Fruit fly (Drosophila melanogaster) whole organism, prepupa: ENCODE results near the gene Mtr4.

Source experiments
- Blimp-1 ChIP-seq: fragments of 200-800 bp; sonication (Bioruptor generic); optimal IDR thresholded peaks from 3 replicates; lab custom pipeline; 2017; ENCODE audit warnings: missing biosample characterization, missing genetic modification characterization, mild to moderate bottlenecking, moderate library complexity, missing genetic modification reagents
- CG10631 ChIP-seq: fragments of 200-800 bp; sonication (Bioruptor generic); optimal IDR thresholded peaks from 2 replicates; lab custom pipeline; 2016; ENCODE audit warnings: missing biosample characterization, missing genetic modification characterization
- CG10669 ChIP-seq: fragments of 200-800 bp; sonication (Bioruptor generic); optimal IDR thresholded peaks from 3 replicates; lab custom pipeline; 2018; ENCODE audit warnings: missing biosample characterization, mild to moderate bottlenecking, missing genetic modification characterization, moderate library complexity
- CG11294 ChIP-seq: fragments of 200-800 bp; sonication (Bioruptor generic); IDR thresholded peaks from 2 replicates; pipeline ENCODE4 v1.3.6; 2022; ENCODE audit warnings: missing biosample characterization, missing genetic modification characterization
- CG11762 ChIP-seq: fragments of 200-800 bp; sonication (Bioruptor generic); optimal IDR thresholded peaks from 3 replicates; lab custom pipeline; 2016; ENCODE audit warnings: missing biosample characterization, missing genetic modification characterization; ENCODE audit not compliant: insufficient read depth
- CG11902 ChIP-seq: fragments of 200-800 bp; sonication (Bioruptor generic); optimal IDR thresholded peaks from 3 replicates; lab custom pipeline; 2016; ENCODE audit warnings: missing biosample characterization, missing genetic modification characterization
- CG15336 ChIP-seq: fragments of 200-800 bp; sonication (Bioruptor generic); IDR thresholded peaks from 2 replicates; pipeline ENCODE4 v1.3.6; 2022; ENCODE audit warnings: missing biosample characterization, missing genetic modification characterization
- CG16779 ChIP-seq: fragments of 200-800 bp; sonication (Bioruptor generic); optimal IDR thresholded peaks from 3 replicates; lab custom pipeline; 2017; ENCODE audit warnings: missing biosample characterization, mild to moderate bottlenecking, missing genetic modification characterization
- CG3032 ChIP-seq: fragments of 200-800 bp; optimal IDR thresholded peaks from 2 replicates; lab custom pipeline; 2019; ENCODE audit warnings: missing biosample characterization, mild to moderate bottlenecking, missing genetic modification characterization, moderate library complexity
- CG31627 ChIP-seq: fragments of 200-800 bp; sonication (Bioruptor generic); optimal IDR thresholded peaks from 3 replicates; lab custom pipeline; 2016; ENCODE audit warnings: missing biosample characterization, missing genetic modification characterization
- CG32006 ChIP-seq: fragments of 200-800 bp; sonication (Bioruptor generic); optimal IDR thresholded peaks from 3 replicates; lab custom pipeline; 2017; ENCODE audit warnings: missing biosample characterization, mild to moderate bottlenecking, missing genetic modification characterization
- CG34406 ChIP-seq: fragments of 200-800 bp; sonication (Bioruptor generic); optimal IDR thresholded peaks from 3 replicates; lab custom pipeline; 2016; ENCODE audit warnings: missing biosample characterization, missing genetic modification characterization
- CG3919 ChIP-seq: fragments of 200-800 bp; sonication (Bioruptor generic); optimal IDR thresholded peaks from 3 replicates; lab custom pipeline; 2016; ENCODE audit warnings: missing biosample characterization, missing genetic modification characterization
- CG4318 ChIP-seq: fragments of 200-800 bp; sonication (Bioruptor generic); optimal IDR thresholded peaks from 3 replicates; lab custom pipeline; 2017; ENCODE audit warnings: missing biosample characterization, mild to moderate bottlenecking, missing genetic modification characterization
- CG6163 ChIP-seq: fragments of 200-800 bp; sonication (Bioruptor generic); IDR thresholded peaks from 3 replicates; pipeline ENCODE4 v1.3.6; 2022; ENCODE audit warnings: missing biosample characterization, missing genetic modification characterization
- CG6276 ChIP-seq: fragments of 200-800 bp; sonication (Bioruptor generic); optimal IDR thresholded peaks from 2 replicates; lab custom pipeline; 2017; ENCODE audit warnings: missing biosample characterization, mild to moderate bottlenecking, missing genetic modification characterization
- CG6792 ChIP-seq: fragments of 200-800 bp; sonication (Bioruptor generic); optimal IDR thresholded peaks from 3 replicates; lab custom pipeline; 2016; ENCODE audit warnings: missing biosample characterization, missing genetic modification characterization
- CG6808 ChIP-seq: fragments of 200-800 bp; sonication (Bioruptor generic); optimal IDR thresholded peaks from 3 replicates; lab custom pipeline; 2017; ENCODE audit warnings: missing biosample characterization, missing genetic modification characterization, mild to moderate bottlenecking, moderate library complexity, missing genetic modification reagents
- CG6854 ChIP-seq: fragments of 200-800 bp; sonication (Bioruptor generic); optimal IDR thresholded peaks from 2 replicates; lab custom pipeline; 2017; ENCODE audit warnings: missing biosample characterization, mild to moderate bottlenecking, missing genetic modification characterization
- CG7368 ChIP-seq: fragments of 200-800 bp; sonication (Bioruptor generic); optimal IDR thresholded peaks from 3 replicates; lab custom pipeline; 2016; ENCODE audit warnings: missing biosample characterization, missing genetic modification characterization
- CG8119 ChIP-seq: fragments of 200-800 bp; sonication (Bioruptor generic); IDR thresholded peaks from 3 replicates; pipeline ENCODE4 v1.3.6; 2022; ENCODE audit warnings: missing biosample characterization, missing genetic modification characterization
- CG8319 ChIP-seq: fragments of 200-800 bp; sonication (Bioruptor generic); optimal IDR thresholded peaks from 3 replicates; lab custom pipeline; 2016; ENCODE audit warnings: missing biosample characterization, missing genetic modification characterization
- CG8632 ChIP-seq: fragments of 200-800 bp; sonication (Bioruptor generic); optimal IDR thresholded peaks from 3 replicates; lab custom pipeline; 2016; ENCODE audit warnings: missing biosample characterization, missing genetic modification characterization
- CG9139 ChIP-seq: fragments of 200-800 bp; sonication (Bioruptor generic); optimal IDR thresholded peaks from 3 replicates; lab custom pipeline; 2017; ENCODE audit warnings: missing biosample characterization, mild to moderate bottlenecking, missing genetic modification characterization
- Eip75B ChIP-seq: fragments of 200-800 bp; sonication (Bioruptor generic); optimal IDR thresholded peaks from 3 replicates; lab custom pipeline; 2016; ENCODE audit warnings: missing biosample characterization, missing genetic modification characterization
- Eip93F ChIP-seq: fragments of 200-800 bp; sonication (Bioruptor generic); optimal IDR thresholded peaks from 2 replicates; lab custom pipeline; 2016; ENCODE audit warnings: missing biosample characterization, mild to moderate bottlenecking, missing genetic modification characterization
- Ets96B ChIP-seq: fragments of 200-800 bp; optimal IDR thresholded peaks from 2 replicates; lab custom pipeline; 2019; ENCODE audit warnings: missing biosample characterization, mild to moderate bottlenecking, missing genetic modification characterization, moderate library complexity
- Gug ChIP-seq: fragments of 200-800 bp; sonication (Bioruptor generic); IDR thresholded peaks from 2 replicates; pipeline ENCODE4 v1.3.6; 2022; ENCODE audit warnings: missing biosample characterization, missing genetic modification characterization
- Hr38 ChIP-seq: sonication (Bioruptor generic); optimal IDR thresholded peaks from 2 replicates; lab custom pipeline; 2016; ENCODE audit warnings: missing biosample characterization, missing genetic modification characterization
- Hr39 ChIP-seq: fragments of 200-800 bp; sonication (Bioruptor generic); optimal IDR thresholded peaks from 2 replicates; lab custom pipeline; 2016; ENCODE audit warnings: missing biosample characterization, missing genetic modification characterization
- Hr4 ChIP-seq: fragments of 200-800 bp; sonication (Bioruptor generic); optimal IDR thresholded peaks from 3 replicates; lab custom pipeline; 2016; ENCODE audit warnings: missing biosample characterization, missing genetic modification characterization
- Lpt ChIP-seq: fragments of 200-800 bp; sonication (Bioruptor generic); optimal IDR thresholded peaks from 3 replicates; lab custom pipeline; 2016; ENCODE audit warnings: missing biosample characterization, missing genetic modification characterization
- OdsH ChIP-seq: fragments of 200-800 bp; sonication (Bioruptor generic); optimal IDR thresholded peaks from 3 replicates; lab custom pipeline; 2016; ENCODE audit warnings: missing biosample characterization, missing genetic modification characterization
- Smox ChIP-seq: fragments of 200-800 bp; sonication (Bioruptor generic); optimal IDR thresholded peaks from 3 replicates; lab custom pipeline; 2016; ENCODE audit warnings: missing biosample characterization, missing genetic modification characterization
- Sox102F ChIP-seq: fragments of 200-800 bp; sonication (Bioruptor generic); optimal IDR thresholded peaks from 2 replicates; lab custom pipeline; 2016; ENCODE audit warnings: missing biosample characterization, mild to moderate bottlenecking, missing genetic modification characterization
- Sox14 ChIP-seq: fragments of 200-800 bp; sonication (Bioruptor generic); optimal IDR thresholded peaks from 3 replicates; lab custom pipeline; 2016; ENCODE audit warnings: missing biosample characterization, missing genetic modification characterization
- achi ChIP-seq: fragments of 200-800 bp; sonication (Bioruptor generic); optimal IDR thresholded peaks from 3 replicates; lab custom pipeline; 2016; ENCODE audit warnings: missing biosample characterization, missing genetic modification characterization
- acj6 ChIP-seq: fragments of 200-800 bp; sonication (Bioruptor generic); optimal IDR thresholded peaks from 3 replicates; lab custom pipeline; 2016; ENCODE audit warnings: missing biosample characterization, missing genetic modification characterization
- dac ChIP-seq: fragments of 200-800 bp; sonication (Bioruptor generic); optimal IDR thresholded peaks from 2 replicates; lab custom pipeline; 2017; ENCODE audit warnings: missing biosample characterization, mild to moderate bottlenecking, missing genetic modification characterization
- dsx ChIP-seq: fragments of 200-800 bp; optimal IDR thresholded peaks from 3 replicates; lab custom pipeline; 2019; ENCODE audit warnings: missing biosample characterization, mild to moderate bottlenecking, missing genetic modification characterization, moderate library complexity; ENCODE audit not compliant: poor library complexity, severe bottlenecking
- eg ChIP-seq: fragments of 200-800 bp; sonication (Bioruptor generic); IDR thresholded peaks from 3 replicates; pipeline ENCODE4 v1.3.6; 2022; ENCODE audit warnings: missing biosample characterization, missing genetic modification characterization
- esn ChIP-seq: fragments of 200-800 bp; sonication (Bioruptor generic); optimal IDR thresholded peaks from 2 replicates; lab custom pipeline; 2016; ENCODE audit warnings: missing biosample characterization, mild to moderate bottlenecking, missing genetic modification characterization, moderate library complexity
- fd85E ChIP-seq: fragments of 200-800 bp; sonication (Bioruptor generic); optimal IDR thresholded peaks from 3 replicates; lab custom pipeline; 2016; ENCODE audit warnings: missing biosample characterization, missing genetic modification characterization
- fkh ChIP-seq: fragments of 200-800 bp; sonication (Bioruptor generic); optimal IDR thresholded peaks from 3 replicates; lab custom pipeline; 2017; ENCODE audit warnings: missing biosample characterization, mild to moderate bottlenecking, missing genetic modification characterization, moderate library complexity
- net ChIP-seq: fragments of 200-800 bp; sonication (Bioruptor generic); optimal IDR thresholded peaks from 3 replicates; lab custom pipeline; 2016; ENCODE audit warnings: missing biosample characterization, missing genetic modification characterization
- pdm3 ChIP-seq: fragments of 200-800 bp; sonication (Bioruptor generic); optimal IDR thresholded peaks from 3 replicates; lab custom pipeline; 2016; ENCODE audit warnings: missing biosample characterization, missing genetic modification characterization
- salr ChIP-seq, 2 experiments: fragments of 200-800 bp; sonication (Bioruptor generic); optimal IDR thresholded peaks; 3 replicates each; lab custom pipeline; 2016 to 2018; ENCODE audit warnings: missing biosample characterization in 2 of 2, missing genetic modification characterization in 2 of 2, mild to moderate bottlenecking in 1 of 2
- spab ChIP-seq: fragments of 200-800 bp; sonication (Bioruptor generic); optimal IDR thresholded peaks from 2 replicates; lab custom pipeline; 2017; ENCODE audit warnings: missing biosample characterization, mild to moderate bottlenecking, missing genetic modification characterization, missing genetic modification reagents
- ss ChIP-seq, 2 experiments: fragments of 200-800 bp; sonication (Bioruptor generic); optimal IDR thresholded peaks; 2 replicates in 1 of 2; 3 replicates in 1 of 2; lab custom pipeline; 2017 to 2018; ENCODE audit warnings: mild to moderate bottlenecking in 2 of 2, missing biosample characterization in 2 of 2, missing genetic modification characterization in 2 of 2, moderate library complexity in 1 of 2
- svp ChIP-seq: fragments of 200-800 bp; sonication (Bioruptor generic); peaks from one replicate; lab custom pipeline; 2016; ENCODE audit warnings: missing biosample characterization, missing genetic modification characterization
- topi ChIP-seq: fragments of 200-800 bp; sonication (Bioruptor generic); optimal IDR thresholded peaks from 3 replicates; lab custom pipeline; 2016; ENCODE audit warnings: missing biosample characterization, missing genetic modification characterization
- vri ChIP-seq: fragments of 200-800 bp; sonication (Bioruptor generic); optimal IDR thresholded peaks from 3 replicates; lab custom pipeline; 2016; ENCODE audit warnings: missing biosample characterization, mild to moderate bottlenecking, missing genetic modification characterization

The Mtr4 gene

DNA sequence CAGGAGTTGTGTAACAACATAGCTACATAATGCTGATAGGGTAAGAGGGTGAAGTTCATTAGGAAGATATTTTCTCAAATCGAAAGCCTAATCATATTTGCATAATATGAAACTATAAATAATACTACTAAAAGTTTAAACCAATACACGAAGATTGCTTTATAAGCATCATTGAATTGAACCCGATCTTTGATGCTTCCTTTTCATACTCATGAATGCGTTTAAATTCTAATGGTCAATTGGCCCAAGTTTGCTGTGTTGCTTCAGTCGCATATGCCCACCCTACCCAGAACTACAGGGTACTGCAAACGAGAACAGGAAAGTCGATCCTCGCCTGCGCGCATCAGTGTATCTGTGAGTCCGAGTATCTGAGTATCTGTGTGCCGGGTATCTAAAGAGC is 8.5 kb upstream of the Mtr4 start:
- no peak for TF ChIP-seq dsx
- TF ChIP-seq CG10631 (GFP tag; lab: Kevin White, UChicago) = peak; percentile 95
- TF ChIP-seq CG31627 (GFP tag; lab: Kevin White, UChicago) = peak; percentile 98
- TF ChIP-seq Eip93F (GFP tag; lab: Kevin White, UChicago) = peak; percentile 59
- TF ChIP-seq dac (GFP tag; lab: Kevin White, UChicago) = no peak
- TF ChIP-seq achi (GFP tag; lab: Kevin White, UChicago) = peak; percentile 92
- TF ChIP-seq pdm3 (GFP tag; lab: Kevin White, UChicago) = peak; percentile 94
- peak; percentile 53 for TF ChIP-seq CG11902 (GFP tag; lab: Kevin White, UChicago)
- peak; percentile 81 for TF ChIP-seq CG6163
- no peak for TF ChIP-seq fkh (GFP tag; lab: Kevin White, UChicago)
- TF ChIP-seq eg (GFP tag; lab: Robert Waterston, UW) = no peak
- TF ChIP-seq topi (GFP tag; lab: Kevin White, UChicago) = peak; percentile 45
- TF ChIP-seq CG7368 = peak; percentile 48
- peak; percentile 96 for TF ChIP-seq Sox102F (GFP tag; lab: Kevin White, UChicago)
- no peak for TF ChIP-seq CG8319 (GFP tag; lab: Kevin White, UChicago)
- no peak for TF ChIP-seq fd85E (GFP tag; lab: Kevin White, UChicago)
- no peak for TF ChIP-seq CG11762 (GFP tag; lab: Kevin White, UChicago)
- TF ChIP-seq ss (GFP tag; optimal IDR thresholded peaks at IDR 0.05; lab: Kevin White, UChicago) = no peak
- no peak for TF ChIP-seq Blimp-1
- no peak for TF ChIP-seq CG11294 (GFP tag; lab: Robert Waterston, UW)
- TF ChIP-seq salr (GFP tag; optimal IDR thresholded peaks at IDR 0.05; lab: Kevin White, UChicago) = peak; percentile 80 to 88
- peak; percentile 65 for TF ChIP-seq CG32006 (GFP tag; lab: Kevin White, UChicago)
- no peak for TF ChIP-seq CG9139 (GFP tag; lab: Kevin White, UChicago)
- TF ChIP-seq acj6 (GFP tag; lab: Kevin White, UChicago) = peak; percentile 96
- peak; percentile 32 for TF ChIP-seq CG10669
- TF ChIP-seq Sox14 (GFP tag; lab: Kevin White, UChicago) = peak; percentile 96
- peak; percentile 35 for TF ChIP-seq Hr4
- peak; percentile 85 for TF ChIP-seq net
- peak; percentile 19 for TF ChIP-seq CG6808
- TF ChIP-seq CG34406 (GFP tag; lab: Kevin White, UChicago) = peak; percentile 92
- no peak for TF ChIP-seq Gug (GFP tag; lab: Robert Waterston, UW)
- TF ChIP-seq CG15336 (GFP tag; lab: Robert Waterston, UW) = no peak
- TF ChIP-seq Smox (GFP tag; lab: Kevin White, UChicago) = peak; percentile 97
- TF ChIP-seq spab (GFP tag; lab: Kevin White, UChicago) = peak; percentile 20
- peak; percentile 95 for TF ChIP-seq Eip75B (GFP tag; lab: Kevin White, UChicago)
- peak; percentile 78 for TF ChIP-seq CG16779 (tag; lab: Kevin White, UChicago)
- peak; percentile 69 for TF ChIP-seq Lpt (GFP tag; lab: Kevin White, UChicago)
- TF ChIP-seq CG8632 = peak; percentile 92
- peak; percentile 12 for TF ChIP-seq CG4318 (GFP tag; lab: Kevin White, UChicago)
- TF ChIP-seq CG6792 (GFP tag; lab: Kevin White, UChicago) = peak; percentile 95
- TF ChIP-seq OdsH (GFP tag; lab: Kevin White, UChicago) = peak; percentile 92
- TF ChIP-seq Hr38 (GFP tag; lab: Kevin White, UChicago) = no peak
- peak; percentile 91 for TF ChIP-seq svp (GFP tag; lab: Kevin White, UChicago)
- peak; percentile 7 for TF ChIP-seq CG3919 (GFP tag; lab: Kevin White, UChicago)
- peak; percentile 40 for TF ChIP-seq CG3032 (tag; lab: Kevin White, UChicago)
- TF ChIP-seq vri (GFP tag; lab: Kevin White, UChicago) = peak; percentile 94
- 0 out of 3 replicates have a peak, but pooled peaks have one; percentile 54 for TF ChIP-seq CG8119 (GFP tag; lab: Robert Waterston, UW)
- TF ChIP-seq esn (GFP tag; lab: Kevin White, UChicago) = peak; percentile 98
- TF ChIP-seq Hr39 (GFP tag; lab: Kevin White, UChicago) = peak; percentile 97
- peak; percentile 2 for TF ChIP-seq Ets96B (tag; lab: Kevin White, UChicago)
- no peak for TF ChIP-seq CG6276
- peak; percentile 54 for TF ChIP-seq CG6854 (GFP tag; lab: Kevin White, UChicago)
